Fruit fly (Drosophila melanogaster) whole organism, embryonic: ENCODE results near the gene CG31157.

Experiments used
- Adf1 ChIP-seq: fragments of 200-800 bp; sonication (Bioruptor generic); IDR thresholded peaks from 2 replicates; pipeline ENCODE4 v1.3.6; 2022; ENCODE audit warnings: missing biosample characterization, missing genetic modification characterization
- B-H1 ChIP-seq: fragments of 200-800 bp; sonication (Bioruptor generic); IDR thresholded peaks from 3 replicates; pipeline ENCODE4 v1.3.6; 2022; ENCODE audit warnings: missing biosample characterization, missing genetic modification characterization
- CG10147 ChIP-seq: fragments of 200-800 bp; sonication (Bioruptor generic); optimal IDR thresholded peaks from 2 replicates; lab custom pipeline; 2019; ENCODE audit warnings: missing biosample characterization, mild to moderate bottlenecking, missing genetic modification characterization, moderate library complexity
- CG10654 ChIP-seq: fragments of 200-800 bp; sonication (Bioruptor generic); optimal IDR thresholded peaks from 2 replicates; lab custom pipeline; 2016; ENCODE audit warnings: missing biosample characterization, missing genetic modification characterization
- CG12391 ChIP-seq: fragments of 200-800 bp; sonication (Bioruptor generic); optimal IDR thresholded peaks from 3 replicates; lab custom pipeline; 2018; ENCODE audit warnings: missing biosample characterization, mild to moderate bottlenecking, missing genetic modification characterization, moderate library complexity
- CG14667 ChIP-seq: fragments of 200-800 bp; sonication (Bioruptor generic); IDR thresholded peaks from 2 replicates; pipeline ENCODE4 v1.3.6; 2022; ENCODE audit warnings: missing biosample characterization, missing genetic modification characterization
- CG1529 ChIP-seq: fragments of 200-800 bp; sonication (Bioruptor generic); optimal IDR thresholded peaks from 3 replicates; lab custom pipeline; 2018; ENCODE audit warnings: missing biosample characterization, missing genetic modification characterization
- CG16863 ChIP-seq: fragments of 200-800 bp; sonication (Bioruptor generic); optimal IDR thresholded peaks from 3 replicates; lab custom pipeline; 2016; ENCODE audit warnings: missing biosample characterization, missing genetic modification characterization
- CG17359 ChIP-seq: fragments of 200-800 bp; sonication (Bioruptor generic); optimal IDR thresholded peaks from 3 replicates; lab custom pipeline; 2018; ENCODE audit warnings: missing biosample characterization, mild to moderate bottlenecking, missing genetic modification characterization, moderate library complexity
- CG17361 ChIP-seq: fragments of 200-800 bp; sonication (Bioruptor generic); IDR thresholded peaks from 3 replicates; pipeline ENCODE4 v1.3.6; 2022; ENCODE audit warnings: missing biosample characterization, missing genetic modification characterization
- CG17829 ChIP-seq: fragments of 200-800 bp; optimal IDR thresholded peaks from 2 replicates; lab custom pipeline; 2019; ENCODE audit warnings: missing biosample characterization, mild to moderate bottlenecking, missing genetic modification characterization, moderate library complexity
- CG2202 ChIP-seq: fragments of 200-800 bp; sonication (Bioruptor generic); optimal IDR thresholded peaks from 2 replicates; lab custom pipeline; 2018; ENCODE audit warnings: missing biosample characterization, mild to moderate bottlenecking, missing genetic modification characterization
- CG2712 ChIP-seq: fragments of 200-800 bp; optimal IDR thresholded peaks from 3 replicates; lab custom pipeline; 2019; ENCODE audit warnings: missing biosample characterization, mild to moderate bottlenecking, missing genetic modification characterization, moderate library complexity
- CG2875 ChIP-seq: fragments of 200-800 bp; sonication (Bioruptor generic); optimal IDR thresholded peaks from 2 replicates; lab custom pipeline; 2017; ENCODE audit warnings: missing biosample characterization, mild to moderate bottlenecking, missing genetic modification characterization, missing genetic modification reagents
- CG2889 ChIP-seq: fragments of 200-800 bp; sonication (Bioruptor generic); IDR thresholded peaks from 3 replicates; pipeline ENCODE4 v1.3.6; 2022; ENCODE audit warnings: missing biosample characterization, missing genetic modification characterization
- CG34224 ChIP-seq: fragments of 200-800 bp; sonication (Bioruptor generic); IDR thresholded peaks from 3 replicates; pipeline ENCODE4 v1.3.6; 2022; ENCODE audit warnings: missing biosample characterization, missing genetic modification characterization; ENCODE audit not compliant: partially characterized antibody
- CG43689 ChIP-seq: fragments of 200-800 bp; sonication (Bioruptor generic); IDR thresholded peaks from 2 replicates; pipeline ENCODE4 v1.3.6; 2022; ENCODE audit warnings: missing biosample characterization, missing genetic modification characterization
- CG6272 ChIP-seq: fragments of 200-800 bp; sonication (Bioruptor generic); IDR thresholded peaks from 2 replicates; pipeline ENCODE4 v1.3.6; 2022; ENCODE audit warnings: missing biosample characterization, missing genetic modification characterization
- CG6683 ChIP-seq: fragments of 200-800 bp; sonication (Bioruptor generic); optimal IDR thresholded peaks from 2 replicates; lab custom pipeline; 2017; ENCODE audit warnings: missing biosample characterization, mild to moderate bottlenecking, missing genetic modification characterization, missing genetic modification reagents
- CG7357 ChIP-seq: fragments of 200-800 bp; sonication (Bioruptor generic); IDR thresholded peaks from 3 replicates; pipeline ENCODE4 v1.3.6; 2022; ENCODE audit warnings: missing biosample characterization, missing genetic modification characterization
- CG8281 ChIP-seq: fragments of 200-800 bp; sonication (Bioruptor generic); optimal IDR thresholded peaks from 2 replicates; lab custom pipeline; 2018; ENCODE audit warnings: missing biosample characterization, mild to moderate bottlenecking, missing genetic modification characterization, moderate library complexity
- CG9215 ChIP-seq: fragments of 200-800 bp; sonication (Bioruptor generic); IDR thresholded peaks from 2 replicates; pipeline ENCODE4 v1.3.6; 2022; ENCODE audit warnings: missing biosample characterization, missing genetic modification characterization
- CG9437 ChIP-seq: fragments of 200-800 bp; sonication (Bioruptor generic); optimal IDR thresholded peaks from 2 replicates; lab custom pipeline; 2018; ENCODE audit warnings: missing biosample characterization, mild to moderate bottlenecking, missing genetic modification characterization
- CTCF ChIP-seq: fragments of 200-800 bp; sonication (Bioruptor generic); optimal IDR thresholded peaks from 2 replicates; lab custom pipeline; 2017; ENCODE audit warnings: missing biosample characterization, mild to moderate bottlenecking, missing genetic modification characterization, moderate library complexity
- D19B ChIP-seq: fragments of 200-800 bp; sonication (Bioruptor generic); optimal IDR thresholded peaks from 2 replicates; lab custom pipeline; 2017; ENCODE audit warnings: missing biosample characterization, mild to moderate bottlenecking, missing genetic modification characterization
- Ets97D ChIP-seq: fragments of 200-800 bp; sonication (Bioruptor generic); optimal IDR thresholded peaks from 3 replicates; lab custom pipeline; 2016; ENCODE audit warnings: missing biosample characterization, missing genetic modification characterization
- NC2α ChIP-seq: fragments of 200-800 bp; sonication (Bioruptor generic); optimal IDR thresholded peaks from 2 replicates; lab custom pipeline; 2016; ENCODE audit warnings: missing biosample characterization, missing genetic modification characterization
- Ptx1 ChIP-seq: fragments of 200-800 bp; sonication (Bioruptor generic); IDR thresholded peaks from 2 replicates; pipeline ENCODE4 v1.3.6; 2022; ENCODE audit warnings: missing biosample characterization, missing genetic modification characterization
- Ravus ChIP-seq: fragments of 200-800 bp; sonication (Bioruptor generic); IDR thresholded peaks from 2 replicates; pipeline ENCODE4 v1.3.6; 2022; ENCODE audit warnings: missing biosample characterization, missing genetic modification characterization
- Side ChIP-seq: fragments of 200-800 bp; sonication (Bioruptor generic); optimal IDR thresholded peaks from 2 replicates; lab custom pipeline; 2016; ENCODE audit warnings: missing biosample characterization, missing genetic modification characterization
- Sry-β ChIP-seq: fragments of 200-800 bp; sonication (Bioruptor generic); optimal IDR thresholded peaks from 2 replicates; lab custom pipeline; 2018; ENCODE audit warnings: missing biosample characterization, mild to moderate bottlenecking, missing genetic modification characterization, moderate library complexity
- aop ChIP-seq: fragments of 200-800 bp; sonication (Bioruptor generic); IDR thresholded peaks from 2 replicates; pipeline ENCODE4 v1.3.6; 2022; ENCODE audit warnings: missing biosample characterization, missing genetic modification characterization
- bowl ChIP-seq: fragments of 200-800 bp; sonication (Bioruptor generic); IDR thresholded peaks from 2 replicates; pipeline ENCODE4 v1.3.6; 2022; ENCODE audit warnings: missing biosample characterization, missing genetic modification characterization
- crol ChIP-seq: fragments of 200-800 bp; sonication (Bioruptor generic); IDR thresholded peaks from 2 replicates; pipeline ENCODE4 v1.3.6; 2022; ENCODE audit warnings: missing biosample characterization, missing genetic modification characterization
- da ChIP-seq: fragments of 200-800 bp; sonication (Bioruptor generic); optimal IDR thresholded peaks from 2 replicates; lab custom pipeline; 2016; ENCODE audit warnings: missing biosample characterization, missing genetic modification characterization
- dan ChIP-seq: fragments of 200-800 bp; sonication (Bioruptor generic); IDR thresholded peaks from 2 replicates; pipeline ENCODE4 v1.3.6; 2022; ENCODE audit warnings: missing biosample characterization, missing genetic modification characterization
- eyg ChIP-seq: fragments of 200-800 bp; sonication (Bioruptor generic); optimal IDR thresholded peaks from 3 replicates; lab custom pipeline; 2016; ENCODE audit warnings: missing biosample characterization, missing genetic modification characterization
- fd102C ChIP-seq: fragments of 200-800 bp; sonication (Bioruptor generic); optimal IDR thresholded peaks from 2 replicates; lab custom pipeline; 2018; ENCODE audit warnings: missing biosample characterization, mild to moderate bottlenecking, missing genetic modification characterization, moderate library complexity
- fd3F ChIP-seq: fragments of 200-800 bp; sonication (Bioruptor generic); optimal IDR thresholded peaks from 2 replicates; lab custom pipeline; 2018; ENCODE audit warnings: missing biosample characterization, mild to moderate bottlenecking, missing genetic modification characterization, moderate library complexity
- fru ChIP-seq: fragments of >200 bp; optimal IDR thresholded peaks from 2 replicates; lab custom pipeline; 2017
- gce ChIP-seq: fragments of 200-800 bp; sonication (Bioruptor generic); IDR thresholded peaks from 3 replicates; pipeline ENCODE4 v1.3.6; 2022; ENCODE audit warnings: missing biosample characterization, missing genetic modification characterization
- gcm2 ChIP-seq: fragments of 200-800 bp; sonication (Bioruptor generic); optimal IDR thresholded peaks from 2 replicates; lab custom pipeline; 2016; ENCODE audit warnings: missing biosample characterization, missing genetic modification characterization
- gfzf ChIP-seq: fragments of 200-800 bp; sonication (Bioruptor generic); optimal IDR thresholded peaks from 2 replicates; lab custom pipeline; 2016; ENCODE audit warnings: missing biosample characterization, mild to moderate bottlenecking, missing genetic modification characterization, moderate library complexity
- hbn ChIP-seq: fragments of 200-800 bp; sonication (Bioruptor generic); IDR thresholded peaks from 2 replicates; pipeline ENCODE4 v1.3.6; 2022; ENCODE audit warnings: missing biosample characterization, missing genetic modification characterization; ENCODE audit not compliant: partially characterized antibody
- lov ChIP-seq, 2 experiments: fragments of 200-800 bp in 1 of 2; fragments of >200 bp in 1 of 2; sonication (Bioruptor generic) in 1 of 2; IDR thresholded peaks in 1 of 2; optimal IDR thresholded peaks in 1 of 2; 2 replicates in 1 of 2; 3 replicates in 1 of 2; pipeline versions ENCODE4 v1.3.6 to Lab custom; 2017 to 2022; ENCODE audit warnings: missing biosample characterization in 1 of 2, missing genetic modification characterization in 1 of 2
- luna ChIP-seq: fragments of 200-800 bp; sonication (Bioruptor generic); optimal IDR thresholded peaks from 2 replicates; lab custom pipeline; 2016; ENCODE audit warnings: missing biosample characterization, missing genetic modification characterization
- mld ChIP-seq: fragments of 200-800 bp; sonication (Bioruptor generic); IDR thresholded peaks from 3 replicates; pipeline ENCODE4 v1.3.6; 2022; ENCODE audit warnings: missing biosample characterization, missing genetic modification characterization; ENCODE audit not compliant: partially characterized antibody
- nau ChIP-seq: fragments of 200-800 bp; sonication (Bioruptor generic); optimal IDR thresholded peaks from 3 replicates; lab custom pipeline; 2017; ENCODE audit warnings: missing biosample characterization, mild to moderate bottlenecking, missing genetic modification characterization, missing genetic modification reagents
- p53 ChIP-seq: fragments of 200-800 bp; sonication (Bioruptor generic); optimal IDR thresholded peaks from 2 replicates; lab custom pipeline; 2016; ENCODE audit warnings: missing biosample characterization, missing genetic modification characterization
- pzg ChIP-seq: fragments of 200-800 bp; sonication (Bioruptor generic); optimal IDR thresholded peaks from 3 replicates; lab custom pipeline; 2018; ENCODE audit warnings: missing biosample characterization, mild to moderate bottlenecking, missing genetic modification characterization, moderate library complexity
- sima ChIP-seq: fragments of 200-800 bp; sonication (Bioruptor generic); optimal IDR thresholded peaks from 2 replicates; lab custom pipeline; 2016; ENCODE audit warnings: missing biosample characterization, missing genetic modification characterization
- toy ChIP-seq: fragments of 200-800 bp; sonication (Bioruptor generic); IDR thresholded peaks from 2 replicates; pipeline ENCODE4 v1.3.6; 2022; ENCODE audit warnings: missing biosample characterization, missing genetic modification characterization
- tup ChIP-seq: fragments of 200-800 bp; sonication (Bioruptor generic); optimal IDR thresholded peaks from 2 replicates; lab custom pipeline; 2016; ENCODE audit warnings: missing biosample characterization, mild to moderate bottlenecking, missing genetic modification characterization, moderate library complexity
- wor ChIP-seq: fragments of 200-800 bp; sonication (Bioruptor generic); IDR thresholded peaks from 2 replicates; pipeline ENCODE4 v1.3.6; 2022; ENCODE audit warnings: missing biosample characterization, missing genetic modification characterization
- yki ChIP-seq: fragments of >200 bp; optimal IDR thresholded peaks from 3 replicates; lab custom pipeline; 2018

Gene CG31157

DNA sequence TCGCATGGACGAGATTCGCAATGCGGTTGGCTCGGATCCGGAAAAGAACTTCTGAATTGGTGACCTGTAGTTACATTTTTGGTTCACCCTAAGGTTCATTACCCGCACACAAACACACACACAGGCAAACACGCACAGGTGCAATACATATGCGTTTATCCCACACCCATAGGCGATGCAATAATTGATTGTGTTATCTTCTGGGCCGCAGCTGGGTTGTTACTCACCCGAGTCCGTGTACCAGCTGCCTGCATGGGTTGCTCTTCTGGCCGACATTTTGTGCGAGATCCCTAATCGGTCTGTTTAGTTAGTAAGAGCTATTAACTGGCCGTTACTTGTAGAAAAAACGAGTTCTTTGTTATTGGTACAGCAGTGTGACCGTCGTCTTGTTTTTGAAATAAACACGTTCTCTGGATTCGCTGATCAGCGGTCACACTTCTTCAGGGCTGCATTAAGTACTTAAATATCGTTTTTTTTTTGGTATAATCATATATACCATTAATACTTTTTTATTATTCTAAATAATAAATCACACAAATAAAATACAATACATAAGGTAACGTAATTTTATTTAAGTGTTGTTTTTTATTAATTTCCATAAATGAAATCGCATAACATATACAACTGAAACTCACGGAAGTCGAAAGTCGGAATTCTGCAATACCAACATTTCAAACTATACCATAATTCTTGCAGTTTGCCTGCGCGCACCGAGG lies 36.5 kb upstream of the CG31157 start, which contains the start of gene CG8031 (continued):
- TF ChIP-seq da (no peak), CG17829 (tag; lab: Kevin White, UChicago) (peak; percentile 7), CG17359 (tag; lab: Kevin White, UChicago) (no peak), dan (GFP tag; lab: Robert Waterston, UW) (no peak), luna (GFP tag; lab: Kevin White, UChicago) (no peak), Ptx1 (GFP tag; lab: Robert Waterston, UW) (no peak), hbn (GFP tag; lab: Robert Waterston, UW) (no peak), sima (GFP tag; lab: Kevin White, UChicago) (no peak), CG14667 (no peak), toy (GFP tag; lab: Robert Waterston, UW) (no peak), mld (GFP tag; lab: Robert Waterston, UW) (no peak), CTCF (no peak), Sry-β (GFP tag; lab: Kevin White, UChicago) (no peak), CG12391 (peak; percentile 41), Adf1 (no peak), Side (no peak), CG6683 (no peak), Ravus (GFP tag; lab: Robert Waterston, UW) (no peak), nau (GFP tag; lab: Kevin White, UChicago) (no peak), gce (GFP tag; lab: Robert Waterston, UW) (no peak), fd102C (GFP tag; lab: Kevin White, UChicago) (no peak), tup (GFP tag; lab: Kevin White, UChicago) (no peak), CG2875 (GFP tag; lab: Kevin White, UChicago) (no peak), yki (lab: Kevin White, UChicago) (no peak), CG10654 (GFP tag; lab: Kevin White, UChicago) (no peak), CG43689 (GFP tag; lab: Robert Waterston, UW) (no peak), fd3F (GFP tag; lab: Kevin White, UChicago) (no peak), CG10147 (GFP tag; lab: Kevin White, UChicago) (no peak), fru (lab: Kevin White, UChicago) (no peak), CG34224 (GFP tag; lab: Robert Waterston, UW) (peak; percentile 28; the same call in 2 of the 3 replicates), CG9215 (GFP tag; lab: Robert Waterston, UW) (no peak), CG2712 (tag; lab: Kevin White, UChicago) (peak; percentile 17), CG9437 (GFP tag; lab: Kevin White, UChicago) (no peak), eyg (no peak), B-H1 (no peak), gfzf (peak; percentile 82), CG8281 (tag; lab: Kevin White, UChicago) (no peak), Ets97D (GFP tag; lab: Kevin White, UChicago) (peak; percentile 16), crol (no peak), CG17361 (GFP tag; lab: Robert Waterston, UW) (no peak), NC2α (GFP tag; lab: Kevin White, UChicago) (no peak), gcm2 (no peak)

DNA sequence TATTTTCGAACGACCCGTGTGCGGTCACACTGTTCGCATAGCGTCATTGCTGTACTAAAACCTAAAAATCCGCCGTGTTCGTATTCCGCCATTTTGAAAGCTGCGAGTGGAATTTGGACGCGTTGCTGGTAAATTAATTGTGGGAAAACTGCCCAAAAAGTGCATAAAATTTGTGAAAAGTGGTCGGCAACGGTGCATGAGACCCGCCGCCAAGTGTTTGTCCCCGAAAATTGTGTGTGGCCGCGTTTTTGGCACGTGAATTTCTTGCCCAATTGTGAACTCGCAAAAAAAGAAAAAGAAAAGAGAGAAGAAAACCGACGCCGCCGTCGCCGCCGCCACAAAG lies 35.9 kb upstream of the CG31157 start, which contains the start of gene CtBP:
Gene CtBP, plus strand, starts transcription at position 29 of the 343 bp plus-strand sequence.
- TF ChIP-seq CG2202 (tag; lab: Kevin White, UChicago) (no peak), pzg (GFP tag; lab: Kevin White, UChicago) (no peak), CG16863 (GFP tag; lab: Kevin White, UChicago) (no peak), D19B (GFP tag; lab: Kevin White, UChicago) (no peak), lov (optimal IDR thresholded peaks at IDR 0.05; lab: Kevin White, UChicago) (no peak), lov (GFP tag; IDR thresholded peaks at IDR 0.05; lab: Robert Waterston, UW) (no peak), CG1529 (GFP tag; lab: Kevin White, UChicago) (no peak), aop (GFP tag; lab: Robert Waterston, UW) (no peak), CG7357 (GFP tag; lab: Robert Waterston, UW) (no peak), CG2889 (GFP tag; lab: Robert Waterston, UW) (no peak), CG6272 (GFP tag; lab: Robert Waterston, UW) (no peak), wor (GFP tag; lab: Robert Waterston, UW) (no peak), p53 (GFP tag; lab: Kevin White, UChicago) (no peak), bowl (GFP tag; lab: Robert Waterston, UW) (0 out of 2 replicates have a peak, but pooled peaks have one; percentile 9)
